Worm (Caenorhabditis elegans): Measurements from ENCODE around the gene fmil-1.

Gene fmil-1

ce11 chrIV:3648634-3649240 is 19.8 kb downstream of the fmil-1 start, which contains the start of gene CC8.2 (continued):
- TF ChIP-seq aha-1 (tag), result peak; percentile 71
- peak; percentile 85 for TF ChIP-seq hlh-11 (tag; optimal IDR thresholded peaks at IDR 0.05)
- TF ChIP-seq lin-13 (GFP tag; optimal IDR thresholded peaks at IDR 0.05), result peak; percentile 30

ce11 chrIV:3647551-3647950 is 21.0 kb downstream of the fmil-1 start:
- peak; percentile 46 for TF ChIP-seq nhr-11 (tag; optimal IDR thresholded peaks at IDR 0.05)
- TF ChIP-seq hlh-30 (tag; optimal IDR thresholded peaks at IDR 0.05; ENCODE audit: insufficient read depth), result peak; percentile 65
- TF ChIP-seq hlh-11 (tag; optimal IDR thresholded peaks at IDR 0.05), result peak; percentile 67
- TF ChIP-seq Y48G9A.11 (GFP tag; IDR thresholded peaks at IDR 0.05), result no peak
- TF ChIP-seq ZK337.2 (GFP tag; IDR thresholded peaks at IDR 0.05), result no peak
- peak; percentile 64; the same call in 1 of the 2 replicates for TF ChIP-seq mdt-29 (GFP tag; IDR thresholded peaks at IDR 0.05)
- no peak for TF ChIP-seq daf-19 (GFP tag; conservative IDR thresholded peaks at IDR 0.05)
- peak; percentile 9 for TF ChIP-seq duxl-1 (tag; optimal IDR thresholded peaks at IDR 0.05; ENCODE audit: poor library complexity)
- peak; percentile 6 to 92 for TF ChIP-seq hif-1 (tag; optimal IDR thresholded peaks at IDR 0.05)
- no peak for TF ChIP-seq tag-97 (GFP tag; IDR thresholded peaks at IDR 0.05)
- peak; percentile 87 for TF ChIP-seq aha-1 (tag)
- TF ChIP-seq daf-16 (GFP tag; optimal IDR thresholded peaks at IDR 0.05), result peak in 1 of 2 experiments; percentile 86
- TF ChIP-seq daf-16 (tag; optimal IDR thresholded peaks at IDR 0.05), result peak; percentile 35
- peak in 1 of 2 experiments; percentile 18 for TF ChIP-seq mdl-1 (tag; optimal IDR thresholded peaks at IDR 0.05)
- no peak for TF ChIP-seq skn-1 (tag; optimal IDR thresholded peaks at IDR 0.05)
- TF ChIP-seq F10B5.3 (tag; optimal IDR thresholded peaks at IDR 0.05), result no peak
- TF ChIP-seq zfp-3 (GFP tag; conservative IDR thresholded peaks at IDR 0.05), result peak; percentile 61
- peak; percentile 36; the same call in 1 of the 2 replicates for TF ChIP-seq dmd-6 (GFP tag; IDR thresholded peaks at IDR 0.05)
- TF ChIP-seq unc-62 (GFP tag; optimal IDR thresholded peaks at IDR 0.05 in 1 of 2), result peak in 1 of 2 experiments; percentile 36
- TF ChIP-seq unc-62 (tag; optimal IDR thresholded peaks at IDR 0.05), result no peak

ce11 chrIV:3646338-3647154 is 22.0 kb downstream of the fmil-1 start:
- TF ChIP-seq sdz-12 (GFP tag; optimal IDR thresholded peaks at IDR 0.05) (no peak), ceh-28 (tag; optimal IDR thresholded peaks at IDR 0.05) (peak; percentile 73), ceh-44 (GFP tag; IDR thresholded peaks at IDR 0.05) (no peak), F37D6.2 (tag; optimal IDR thresholded peaks at IDR 0.05) (no peak), aha-1 (tag) (peak; percentile 79), lin-38 (GFP tag; IDR thresholded peaks at IDR 0.05) (0 out of 2 replicates have a peak, but pooled peaks have one; percentile 6), mdt-29 (GFP tag; IDR thresholded peaks at IDR 0.05) (no peak), mxl-3 (GFP tag; optimal IDR thresholded peaks at IDR 0.05) (peak; percentile 1), ama-1 (optimal IDR thresholded peaks at IDR 0.05) (peak; percentile 44), nhr-102 (tag; optimal IDR thresholded peaks at IDR 0.05) (no peak), set-16 (GFP tag; IDR thresholded peaks at IDR 0.05) (peak; percentile 63), D1046.2 (GFP tag; IDR thresholded peaks at IDR 0.05) (0 out of 2 replicates have a peak, but pooled peaks have one; percentile 33), nhr-41 (GFP tag; IDR thresholded peaks at IDR 0.05) (no peak)

ce11 chrIV:3645487-3645886 is 23.0 kb downstream of the fmil-1 start:
- TF ChIP-seq zfp-3 (GFP tag; conservative IDR thresholded peaks at IDR 0.05), result no peak
- no peak for TF ChIP-seq mes-2 (tag; optimal IDR thresholded peaks at IDR 0.05; ENCODE audit: poor library complexity, severe bottlenecking)
- no peak for TF ChIP-seq dmd-6 (GFP tag; IDR thresholded peaks at IDR 0.05)
- TF ChIP-seq nhr-48 (tag; optimal IDR thresholded peaks at IDR 0.05), result no peak
- TF ChIP-seq hmg-1.1 (GFP tag; IDR thresholded peaks at IDR 0.05), result peak; percentile 37; the same call in 1 of the 2 replicates
- no peak for TF ChIP-seq nhr-102 (tag; optimal IDR thresholded peaks at IDR 0.05)
- no peak for TF ChIP-seq dve-1 (tag; optimal IDR thresholded peaks at IDR 0.05; ENCODE audit: insufficient read depth)
- TF ChIP-seq hif-1 (tag; optimal IDR thresholded peaks at IDR 0.05), result no peak
- TF ChIP-seq ceh-32 (tag; optimal IDR thresholded peaks at IDR 0.05; ENCODE audit: poor library complexity), result no peak
- no peak for TF ChIP-seq fkh-10 (GFP tag; optimal IDR thresholded peaks at IDR 0.05)
- no peak for TF ChIP-seq ctbp-1 (GFP tag; IDR thresholded peaks at IDR 0.05)
- no peak for TF ChIP-seq ceh-82 (tag; optimal IDR thresholded peaks at IDR 0.05)
- TF ChIP-seq Y105C5A.15 (GFP tag; IDR thresholded peaks at IDR 0.05), result no peak
- TF ChIP-seq duxl-1 (tag; optimal IDR thresholded peaks at IDR 0.05; ENCODE audit: poor library complexity), result no peak
- TF ChIP-seq mdl-1 (tag; optimal IDR thresholded peaks at IDR 0.05), result no peak
- TF ChIP-seq unc-39 (tag; optimal IDR thresholded peaks at IDR 0.05), result no peak
- TF ChIP-seq R02D3.7 (tag; optimal IDR thresholded peaks at IDR 0.05), result no peak
- no peak for TF ChIP-seq vab-7 (GFP tag; IDR thresholded peaks at IDR 0.05)
